Fruit fly (Drosophila melanogaster) whole organism, embryonic: ENCODE results near the gene CG33307.
A peak's percentile ranks its signal among the peaks of the same experiment; 100 is the strongest.

Experiments
- Abd-B ChIP-seq: fragments of 200-800 bp; sonication (Bioruptor generic); optimal IDR thresholded peaks from 2 replicates; lab custom pipeline; 2018; ENCODE audit warnings: missing biosample characterization, mild to moderate bottlenecking, missing genetic modification characterization, moderate library complexity
- CG11723 ChIP-seq: fragments of 200-800 bp; sonication (Bioruptor generic); optimal IDR thresholded peaks from 2 replicates; lab custom pipeline; 2017; ENCODE audit warnings: missing biosample characterization, mild to moderate bottlenecking, missing genetic modification characterization
- CG12299 ChIP-seq: fragments of 200-800 bp; sonication (Bioruptor generic); optimal IDR thresholded peaks from 2 replicates; lab custom pipeline; 2018; ENCODE audit warnings: missing biosample characterization, mild to moderate bottlenecking, missing genetic modification characterization
- CG13123 ChIP-seq: fragments of 200-800 bp; sonication (Bioruptor generic); optimal IDR thresholded peaks from 2 replicates; lab custom pipeline; 2016; ENCODE audit warnings: missing biosample characterization, missing genetic modification characterization
- CG15073 ChIP-seq: fragments of 200-800 bp; sonication (Bioruptor generic); optimal IDR thresholded peaks from 2 replicates; lab custom pipeline; 2016; ENCODE audit warnings: missing biosample characterization, missing genetic modification characterization
- CG1647 ChIP-seq: fragments of 200-800 bp; sonication (Bioruptor generic); optimal IDR thresholded peaks from 3 replicates; lab custom pipeline; 2016; ENCODE audit warnings: missing biosample characterization, missing genetic modification characterization
- CG18619 ChIP-seq: fragments of 200-800 bp; sonication (Bioruptor generic); optimal IDR thresholded peaks from 3 replicates; lab custom pipeline; 2017; ENCODE audit warnings: missing biosample characterization, mild to moderate bottlenecking, missing genetic modification characterization
- CG2199 ChIP-seq: fragments of 200-800 bp; sonication (Bioruptor generic); IDR thresholded peaks from 3 replicates; pipeline ENCODE4 v1.3.6; 2022; ENCODE audit warnings: missing biosample characterization, missing genetic modification characterization
- CG2875 ChIP-seq: fragments of 200-800 bp; sonication (Bioruptor generic); optimal IDR thresholded peaks from 2 replicates; lab custom pipeline; 2017; ENCODE audit warnings: missing biosample characterization, mild to moderate bottlenecking, missing genetic modification characterization, missing genetic modification reagents
- CG33213 ChIP-seq: fragments of 200-800 bp; sonication (Bioruptor generic); optimal IDR thresholded peaks from 3 replicates; lab custom pipeline; 2016; ENCODE audit warnings: missing biosample characterization, missing genetic modification characterization
- CG34376 ChIP-seq: fragments of 200-800 bp; sonication (Bioruptor generic); optimal IDR thresholded peaks from 2 replicates; lab custom pipeline; 2018; ENCODE audit warnings: missing biosample characterization, mild to moderate bottlenecking, missing genetic modification characterization
- CG6689 ChIP-seq: fragments of 200-800 bp; sonication (Bioruptor generic); IDR thresholded peaks from 2 replicates; pipeline ENCODE4 v1.3.6; 2022; ENCODE audit warnings: missing biosample characterization, missing genetic modification characterization
- CG6791 ChIP-seq: fragments of 200-800 bp; sonication (Bioruptor generic); IDR thresholded peaks from 3 replicates; pipeline ENCODE4 v1.3.6; 2022; ENCODE audit warnings: missing biosample characterization, missing genetic modification characterization; ENCODE audit not compliant: partially characterized antibody
- CG9437 ChIP-seq: fragments of 200-800 bp; sonication (Bioruptor generic); optimal IDR thresholded peaks from 2 replicates; lab custom pipeline; 2018; ENCODE audit warnings: missing biosample characterization, mild to moderate bottlenecking, missing genetic modification characterization
- CkIIα-i1 ChIP-seq: fragments of 200-800 bp; sonication (Bioruptor generic); IDR thresholded peaks from 2 replicates; pipeline ENCODE4 v1.3.6; 2022; ENCODE audit warnings: missing biosample characterization, missing genetic modification characterization
- Dbx ChIP-seq: fragments of 200-800 bp; sonication (Bioruptor generic); IDR thresholded peaks from 3 replicates; pipeline ENCODE4 v1.3.6; 2022; ENCODE audit warnings: missing biosample characterization, missing genetic modification characterization
- Fer1 ChIP-seq: fragments of 200-800 bp; sonication (Bioruptor generic); optimal IDR thresholded peaks from 2 replicates; lab custom pipeline; 2017; ENCODE audit warnings: missing biosample characterization, mild to moderate bottlenecking, missing genetic modification characterization
- H2.0 ChIP-seq: fragments of 200-800 bp; sonication (Bioruptor generic); IDR thresholded peaks from 2 replicates; pipeline ENCODE4 v1.3.6; 2022; ENCODE audit warnings: missing biosample characterization, missing genetic modification characterization
- HLH54F ChIP-seq: fragments of 200-800 bp; sonication (Bioruptor generic); optimal IDR thresholded peaks from 3 replicates; lab custom pipeline; 2016; ENCODE audit warnings: missing biosample characterization, missing genetic modification characterization
- Hey ChIP-seq: fragments of 200-800 bp; sonication (Bioruptor generic); optimal IDR thresholded peaks from 3 replicates; lab custom pipeline; 2018; ENCODE audit warnings: missing biosample characterization, mild to moderate bottlenecking, missing genetic modification characterization
- Hmr ChIP-seq: fragments of 200-800 bp; sonication (Bioruptor generic); optimal IDR thresholded peaks from 3 replicates; lab custom pipeline; 2017; ENCODE audit warnings: mild to moderate bottlenecking, missing biosample characterization, missing genetic modification reagents, missing genetic modification characterization
- Hr3 ChIP-seq: fragments of 200-800 bp; sonication (Bioruptor generic); optimal IDR thresholded peaks from 3 replicates; lab custom pipeline; 2016; ENCODE audit warnings: missing biosample characterization, missing genetic modification characterization
- Med ChIP-seq: fragments of 200-800 bp; sonication (Bioruptor generic); peaks from one replicate; lab custom pipeline; 2016; ENCODE audit warnings: missing biosample characterization, missing genetic modification characterization, mild to moderate bottlenecking, inconsistent platforms, moderate library complexity
- NK7.1 ChIP-seq: fragments of 200-800 bp; sonication (Bioruptor generic); optimal IDR thresholded peaks from 3 replicates; lab custom pipeline; 2016; ENCODE audit warnings: missing biosample characterization, missing genetic modification characterization
- Pdp1 ChIP-seq, 2 experiments: fragments of 200-800 bp; sonication (Bioruptor generic); optimal IDR thresholded peaks; 3 replicates each; lab custom pipeline; 2016; ENCODE audit warnings: missing biosample characterization in 2 of 2, missing genetic modification characterization in 2 of 2, mild to moderate bottlenecking in 1 of 2, moderate library complexity in 1 of 2
- Usf ChIP-seq: fragments of 200-800 bp; sonication (Bioruptor generic); optimal IDR thresholded peaks from 2 replicates; lab custom pipeline; 2017; ENCODE audit warnings: missing genotype, missing biosample characterization, missing genetic modification characterization
- Xrp1 ChIP-seq: fragments of 200-800 bp; sonication (Bioruptor generic); IDR thresholded peaks from 2 replicates; pipeline ENCODE4 v1.3.6; 2022; ENCODE audit warnings: missing biosample characterization, missing genetic modification characterization
- ara ChIP-seq: fragments of 200-800 bp; sonication (Bioruptor generic); IDR thresholded peaks from 2 replicates; pipeline ENCODE4 v1.3.6; 2022; ENCODE audit warnings: missing biosample characterization, missing genetic modification characterization
- bab2 ChIP-seq: fragments of 200-800 bp; sonication (Bioruptor generic); optimal IDR thresholded peaks from 2 replicates; lab custom pipeline; 2016; ENCODE audit warnings: missing biosample characterization, missing genetic modification characterization
- bowl ChIP-seq: fragments of 200-800 bp; sonication (Bioruptor generic); IDR thresholded peaks from 2 replicates; pipeline ENCODE4 v1.3.6; 2022; ENCODE audit warnings: missing biosample characterization, missing genetic modification characterization
- chinmo ChIP-seq: fragments of 200-800 bp; sonication (Bioruptor generic); IDR thresholded peaks from 4 replicates; pipeline ENCODE4 v1.3.6; 2022; ENCODE audit warnings: missing biosample characterization, missing genetic modification characterization; ENCODE audit not compliant: partially characterized antibody
- dmrt11E ChIP-seq: fragments of 200-800 bp; sonication (Bioruptor generic); optimal IDR thresholded peaks from 3 replicates; lab custom pipeline; 2018; ENCODE audit warnings: missing biosample characterization, mild to moderate bottlenecking, missing genetic modification characterization, moderate library complexity
- esg ChIP-seq: fragments of 200-800 bp; sonication (Bioruptor generic); conservative IDR thresholded peaks from 2 replicates; pipeline ENCODE4 v1.3.6; 2022; ENCODE audit warnings: missing biosample characterization, missing genetic modification characterization
- exex ChIP-seq: fragments of 200-800 bp; sonication (Bioruptor generic); optimal IDR thresholded peaks from 4 replicates; lab custom pipeline; 2018; ENCODE audit warnings: missing biosample characterization, mild to moderate bottlenecking, missing genetic modification characterization, moderate library complexity
- fru ChIP-seq: fragments of >200 bp; optimal IDR thresholded peaks from 2 replicates; lab custom pipeline; 2017
- grn ChIP-seq: fragments of 200-800 bp; sonication (Bioruptor generic); optimal IDR thresholded peaks from 3 replicates; lab custom pipeline; 2017; ENCODE audit warnings: missing biosample characterization, missing genetic modification characterization
- hbn ChIP-seq: fragments of 200-800 bp; sonication (Bioruptor generic); IDR thresholded peaks from 2 replicates; pipeline ENCODE4 v1.3.6; 2022; ENCODE audit warnings: missing biosample characterization, missing genetic modification characterization; ENCODE audit not compliant: partially characterized antibody
- hkb ChIP-seq, 2 experiments: fragments of 200-800 bp in 1 of 2; fragments of >200 bp in 1 of 2; sonication (Bioruptor generic) in 1 of 2; IDR thresholded peaks in 1 of 2; optimal IDR thresholded peaks in 1 of 2; 2 replicates each; pipeline versions ENCODE4 v1.3.6 to Lab custom; 2017 to 2022; ENCODE audit warnings: missing biosample characterization in 1 of 2, missing genetic modification characterization in 1 of 2
- ken ChIP-seq: fragments of 200-800 bp; sonication (Bioruptor generic); IDR thresholded peaks from 3 replicates; pipeline ENCODE4 v1.3.6; 2022; ENCODE audit warnings: missing biosample characterization, missing genetic modification characterization
- lola ChIP-seq, 3 experiments: fragments of >200 bp in 2 of 3; fragments of 200-800 bp in 1 of 3; sonication (Bioruptor generic) in 1 of 3; optimal IDR thresholded peaks; 2 replicates each; lab custom pipeline; 2017 to 2019; ENCODE audit warnings: missing biosample characterization in 3 of 3, missing genetic modification characterization in 3 of 3, mild to moderate bottlenecking in 1 of 3, moderate library complexity in 1 of 3
- mirr ChIP-seq: fragments of 200-800 bp; sonication (Bioruptor generic); optimal IDR thresholded peaks from 3 replicates; lab custom pipeline; 2018; ENCODE audit warnings: missing biosample characterization, mild to moderate bottlenecking, missing genetic modification characterization
- pita ChIP-seq: fragments of 200-800 bp; sonication (Bioruptor generic); optimal IDR thresholded peaks from 2 replicates; lab custom pipeline; 2017; ENCODE audit warnings: missing biosample characterization, mild to moderate bottlenecking, missing genetic modification characterization
- psq ChIP-seq: fragments of 200-800 bp; sonication (Bioruptor generic); optimal IDR thresholded peaks from 2 replicates; lab custom pipeline; 2017; ENCODE audit warnings: missing biosample characterization, missing genetic modification characterization
- repo ChIP-seq: fragments of 200-800 bp; sonication (Bioruptor generic); optimal IDR thresholded peaks from 2 replicates; lab custom pipeline; 2016; ENCODE audit warnings: missing biosample characterization, missing genetic modification characterization
- sd ChIP-seq: fragments of 200-800 bp; sonication (Bioruptor generic); optimal IDR thresholded peaks from 3 replicates; lab custom pipeline; 2018; ENCODE audit warnings: missing biosample characterization, mild to moderate bottlenecking, missing genetic modification characterization, moderate library complexity
- so ChIP-seq: fragments of 200-800 bp; sonication (Bioruptor generic); IDR thresholded peaks from 3 replicates; pipeline ENCODE4 v1.3.6; 2022; ENCODE audit warnings: missing biosample characterization, missing genetic modification characterization
- stc ChIP-seq: fragments of 200-800 bp; sonication (Bioruptor generic); IDR thresholded peaks from 2 replicates; pipeline ENCODE4 v1.3.6; 2022; ENCODE audit warnings: missing biosample characterization, missing genetic modification characterization
- sug ChIP-seq: fragments of 200-800 bp; optimal IDR thresholded peaks from 2 replicates; lab custom pipeline; 2019; ENCODE audit warnings: missing biosample characterization, mild to moderate bottlenecking, missing genetic modification characterization, moderate library complexity
- wek ChIP-seq: fragments of 200-800 bp; sonication (Bioruptor generic); optimal IDR thresholded peaks from 3 replicates; lab custom pipeline; 2018; ENCODE audit warnings: missing biosample characterization, mild to moderate bottlenecking, missing genetic modification characterization, moderate library complexity

CG33307 gene

DNA sequence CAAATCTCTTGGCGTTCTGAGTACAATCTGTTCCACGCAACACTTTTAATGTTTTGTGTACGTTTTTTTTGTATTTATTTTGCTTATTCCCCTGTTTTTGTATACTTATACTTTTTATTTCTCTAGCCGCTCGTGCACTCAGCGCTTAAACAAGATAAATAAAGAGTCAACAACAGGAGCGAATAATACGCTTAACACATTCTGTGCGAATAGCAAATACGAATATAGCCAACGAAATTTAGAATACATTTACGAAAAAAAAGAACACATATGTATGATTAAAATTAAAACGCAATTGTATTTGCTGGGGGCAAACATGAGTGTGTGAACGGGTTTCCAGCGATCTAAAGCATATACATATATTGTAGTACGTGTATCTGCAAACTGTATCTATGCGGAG lies 40.6 kb upstream of the CG33307 start (continued):
- no peak for TF ChIP-seq CG6689 (GFP tag; lab: Robert Waterston, UW)
- TF ChIP-seq psq (GFP tag; lab: Kevin White, UChicago) = no peak
- no peak for TF ChIP-seq ara (GFP tag; lab: Robert Waterston, UW)
- TF ChIP-seq Hmr (GFP tag; lab: Kevin White, UChicago) = peak; percentile 81
- TF ChIP-seq, all 482 proteins: peak for 62

DNA sequence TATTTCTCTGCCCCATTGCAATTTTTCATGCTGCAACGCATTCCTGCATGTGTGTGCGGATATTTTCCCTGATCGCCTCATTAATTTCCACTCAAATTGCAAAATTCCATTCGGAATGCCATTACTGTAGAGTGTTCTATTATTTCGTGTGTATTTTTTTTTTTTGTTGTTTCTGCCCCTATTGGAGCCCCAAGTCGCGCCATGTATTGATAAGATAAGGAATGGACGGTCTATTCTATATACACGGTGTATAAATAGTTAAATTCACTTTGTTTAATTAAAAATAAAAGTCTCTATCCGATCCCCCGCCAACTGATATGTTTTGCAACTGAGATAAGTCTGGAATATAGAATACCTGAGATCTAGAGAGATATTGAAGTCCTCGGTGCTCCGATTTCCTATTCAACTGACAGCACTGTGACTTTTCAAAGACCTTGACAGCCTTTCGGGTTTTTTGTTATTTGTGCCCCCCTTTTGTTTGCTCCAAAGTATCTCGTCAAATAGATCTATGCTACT lies 40.1 kb upstream of the CG33307 start:
- TF ChIP-seq NK7.1 (GFP tag; lab: Kevin White, UChicago) (no peak), bowl (GFP tag; lab: Robert Waterston, UW) (no peak), Usf (GFP tag; lab: Kevin White, UChicago) (no peak), CG6791 (GFP tag; lab: Robert Waterston, UW) (no peak), CG9437 (GFP tag; lab: Kevin White, UChicago) (no peak), sd (tag; lab: Kevin White, UChicago) (peak; percentile 24), exex (peak; percentile 34), HLH54F (no peak), CG34376 (GFP tag; lab: Kevin White, UChicago) (peak; percentile 17), CkIIα-i1 (GFP tag; lab: Robert Waterston, UW) (no peak), Dbx (GFP tag; lab: Robert Waterston, UW) (no peak), Med (GFP tag; lab: Kevin White, UChicago) (peak; percentile 10), CG2199 (GFP tag; lab: Robert Waterston, UW) (0 out of 3 replicates have a peak, but pooled peaks have one; percentile 58), sug (tag; lab: Kevin White, UChicago) (peak; percentile 88), bab2 (no peak), Hey (no peak), CG15073 (GFP tag; lab: Kevin White, UChicago) (peak; percentile 41), stc (GFP tag; lab: Robert Waterston, UW) (no peak), grn (peak; percentile 76), Pdp1 (GFP tag; optimal IDR thresholded peaks at IDR 0.05; lab: Kevin White, UChicago) (no peak), mirr (GFP tag; lab: Kevin White, UChicago) (no peak), chinmo (GFP tag; lab: Robert Waterston, UW) (0 out of 4 replicates have a peak, but pooled peaks have one; percentile 12), CG12299 (tag; lab: Kevin White, UChicago) (no peak), repo (no peak)

DNA sequence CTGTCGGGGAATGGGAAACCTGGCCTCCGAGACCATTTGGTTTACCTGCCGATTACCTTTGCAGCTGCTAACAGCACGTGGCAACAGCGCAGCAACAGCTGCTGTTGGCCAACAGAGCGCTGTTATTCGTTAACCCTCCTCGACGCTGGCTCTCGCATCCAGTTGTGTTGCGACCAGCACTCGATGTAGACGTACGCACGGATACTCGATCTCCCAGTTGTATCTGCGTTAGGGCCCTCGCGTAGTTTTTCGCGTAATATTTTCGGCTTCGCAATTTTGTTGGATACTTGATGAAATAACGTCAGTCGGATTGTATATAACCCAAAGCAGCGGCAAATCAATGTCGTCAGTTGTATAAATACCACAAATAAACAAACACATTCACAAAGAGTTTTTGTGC lies 37.5 kb upstream of the CG33307 start:
- TF ChIP-seq CG11723 (GFP tag; lab: Kevin White, UChicago) (no peak), Hr3 (no peak), so (GFP tag; lab: Robert Waterston, UW) (peak; percentile 48; the same call in 1 of the 3 replicates), hkb (optimal IDR thresholded peaks at IDR 0.05; lab: Kevin White, UChicago) (no peak), hkb (GFP tag; IDR thresholded peaks at IDR 0.05; lab: Robert Waterston, UW) (0 out of 2 replicates have a peak, but pooled peaks have one; percentile 39), CG13123 (no peak), wek (GFP tag; lab: Kevin White, UChicago) (peak; percentile 34), pita (no peak), Fer1 (GFP tag; lab: Kevin White, UChicago) (peak; percentile 45), Abd-B (GFP tag; lab: Kevin White, UChicago) (no peak), CG2875 (GFP tag; lab: Kevin White, UChicago) (no peak), H2.0 (GFP tag; lab: Robert Waterston, UW) (no peak), CG33213 (peak; percentile 24), CG18619 (GFP tag; lab: Kevin White, UChicago) (no peak), esg (GFP tag; lab: Robert Waterston, UW) (no peak), ken (GFP tag; lab: Robert Waterston, UW) (no peak; the same call in 2 of the 3 replicates), Xrp1 (GFP tag; lab: Robert Waterston, UW) (no peak), CkIIα-i1 (GFP tag; lab: Robert Waterston, UW) (no peak), lola (GFP tag; optimal IDR thresholded peaks at IDR 0.05; lab: Kevin White, UChicago) (no peak), hbn (GFP tag; lab: Robert Waterston, UW) (no peak), dmrt11E (tag; lab: Kevin White, UChicago) (no peak), CG1647 (no peak), fru (no peak)
